Fruit fly (Drosophila melanogaster) S2 (cell line): ENCODE data around the gene HDAC4.

Source experiments
- CG8478 ChIP-seq: fragments of >200 bp; optimal IDR thresholded peaks from 2 replicates; lab custom pipeline; 2018
- CTCF ChIP-seq, 2 experiments: fragments of >200 bp; optimal IDR thresholded peaks; 2 replicates each; lab custom pipeline; 2018

HDAC4 gene

DNA sequence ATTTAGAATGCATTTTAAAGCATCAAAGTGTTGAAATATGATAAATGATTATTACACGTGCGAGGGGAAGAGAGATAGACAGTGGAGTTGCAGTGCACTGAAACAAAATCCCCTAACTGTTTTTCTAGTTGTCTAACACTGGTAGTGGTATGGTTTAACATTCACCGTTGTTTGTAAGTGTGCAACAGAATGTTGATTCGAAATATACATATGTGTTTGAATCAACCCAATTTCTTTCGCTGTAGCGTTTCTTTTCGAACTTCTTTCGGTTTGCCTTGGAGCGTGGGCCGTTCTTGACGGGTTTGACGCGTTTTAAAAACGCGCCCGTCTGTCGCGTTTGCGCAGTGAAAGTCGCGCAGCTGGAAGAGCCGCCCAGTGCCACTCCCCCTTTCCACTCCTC, 64.1 kb downstream of the HDAC4 start:
- no peak for TF ChIP-seq CG8478 (lab: Kevin White, UChicago)
- TF ChIP-seq CTCF (optimal IDR thresholded peaks at IDR 0.05; lab: Kevin White, UChicago) = no peak

DNA sequence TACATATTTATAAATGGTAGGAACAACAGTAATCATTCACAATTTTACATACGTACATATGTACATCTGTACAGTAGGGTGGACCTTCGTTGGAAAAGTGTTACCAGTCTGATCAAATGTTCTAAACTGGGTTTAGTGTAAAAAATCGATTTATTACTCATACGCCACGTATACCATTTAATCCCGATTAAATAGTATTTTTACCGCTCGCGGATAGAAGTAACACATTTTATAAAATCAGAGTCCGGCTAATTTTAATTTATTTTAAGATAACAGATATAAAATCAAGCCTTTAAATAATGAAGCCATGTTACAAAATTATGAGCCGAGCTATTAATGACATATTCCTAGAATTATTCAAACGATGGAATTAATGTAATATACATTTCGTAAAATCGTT, 65.0 kb downstream of the HDAC4 start:
- TF ChIP-seq CG8478 (lab: Kevin White, UChicago) = no peak
- TF ChIP-seq CTCF (optimal IDR thresholded peaks at IDR 0.05; lab: Kevin White, UChicago) = no peak

DNA sequence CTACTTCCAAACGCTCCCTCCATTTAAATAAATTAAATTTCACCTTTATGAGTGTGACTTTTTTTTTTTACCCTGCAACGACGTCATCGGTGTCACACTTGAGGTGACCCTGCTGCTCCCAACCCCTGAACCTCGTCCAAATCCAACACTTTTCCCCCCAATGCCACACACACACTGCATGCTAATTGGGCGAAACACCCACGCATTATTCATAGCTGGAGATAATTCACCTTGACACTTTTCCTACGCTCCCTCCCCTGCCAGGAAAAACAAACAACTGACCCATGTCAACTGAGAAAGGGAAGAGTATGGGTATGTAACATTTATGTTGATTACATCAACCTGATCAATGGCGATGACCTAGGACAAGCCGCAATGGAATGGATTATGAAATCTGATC, 66.1 kb downstream of the HDAC4 start:
- no peak for TF ChIP-seq CG8478 (lab: Kevin White, UChicago)
- no peak for TF ChIP-seq CTCF (optimal IDR thresholded peaks at IDR 0.05; lab: Kevin White, UChicago)

- TF ChIP-seq CG8478 (lab: Kevin White, UChicago) = no peak
Measured at dm6 chrX:13214056-13214455, 71.4 kb downstream of the HDAC4 start.
